Worm (Caenorhabditis elegans) whole organism, L4 larva: ENCODE results near the gene C27D8.4.

Experiments used
- F44E2.7 ChIP-seq: fragments of 200-800 bp; sonication (Bioruptor generic); IDR thresholded peaks from 2 replicates; pipeline ENCODE4 v2.1.2; 2022; ENCODE audit warnings: missing genetic modification characterization, missing compliant biosample characterization
- T20F7.1 ChIP-seq: fragments of 200-800 bp; sonication (Bioruptor generic); optimal IDR thresholded peaks from 2 replicates; lab custom pipeline; 2018; ENCODE audit warnings: mild to moderate bottlenecking, missing genetic modification characterization, missing compliant biosample characterization
- T26A8.4 ChIP-seq: fragments of 200-800 bp; sonication (Bioruptor generic); IDR thresholded peaks from 2 replicates; pipeline ENCODE4 v1.3.6; 2022; ENCODE audit warnings: missing genetic modification characterization, missing compliant biosample characterization
- Y105C5A.15 ChIP-seq: fragments of 200-800 bp; sonication (Bioruptor generic); IDR thresholded peaks from 2 replicates; pipeline ENCODE4 v1.3.6; 2022; ENCODE audit warnings: missing genetic modification characterization, missing compliant biosample characterization
- Y5F2A.4 ChIP-seq: fragments of 200-800 bp; sonication (Bioruptor generic); optimal IDR thresholded peaks from 2 replicates; lab custom pipeline; 2018; ENCODE audit warnings: mild to moderate bottlenecking, missing genetic modification characterization, missing compliant biosample characterization
- Y75B8A.6 ChIP-seq: fragments of 200-800 bp; sonication (Bioruptor generic); IDR thresholded peaks from 2 replicates; pipeline ENCODE4 v1.3.6; 2022; ENCODE audit warnings: missing genetic modification reagents, missing genetic modification characterization, missing compliant biosample characterization
- aly-2 ChIP-seq: sonication (generic microtip); optimal IDR thresholded peaks from 2 replicates; lab custom pipeline; 2018; ENCODE audit warnings: missing biosample characterization, missing genetic modification characterization
- arid-1 ChIP-seq: fragments of 200-800 bp; sonication (Bioruptor generic); conservative IDR thresholded peaks from 2 replicates; pipeline ENCODE4 v1.3.6; 2022; ENCODE audit warnings: missing genetic modification reagents, missing genetic modification characterization, missing compliant biosample characterization
- ceh-20 ChIP-seq: fragments of 200-800 bp; sonication (Bioruptor generic); IDR thresholded peaks from 2 replicates; pipeline ENCODE4 v1.3.6; 2022; ENCODE audit warnings: missing genetic modification reagents, missing genetic modification characterization, missing compliant biosample characterization
- ceh-28 ChIP-seq: fragments of 150-350 bp; optimal IDR thresholded peaks from 2 replicates; lab custom pipeline; 2014; ENCODE audit warnings: missing biosample characterization, missing genetic modification reagents, missing genetic modification characterization
- ceh-62 ChIP-seq: sonication (generic microtip); optimal IDR thresholded peaks from 2 replicates; lab custom pipeline; 2017; ENCODE audit warnings: missing biosample characterization, missing genetic modification characterization
- ceh-82 ChIP-seq: sonication (generic microtip); optimal IDR thresholded peaks from 2 replicates; lab custom pipeline; 2017; ENCODE audit warnings: missing biosample characterization, missing genetic modification characterization
- cey-2 ChIP-seq: sonication (generic microtip); optimal IDR thresholded peaks from 3 replicates; lab custom pipeline; 2017; ENCODE audit warnings: missing genetic modification characterization, mild to moderate bottlenecking, missing compliant biosample characterization, antibody characterized with exemption, borderline replicate concordance; ENCODE audit not compliant: insufficient read depth
- ctbp-1 ChIP-seq: fragments of 200-800 bp; sonication (Bioruptor generic); IDR thresholded peaks from 2 replicates; pipeline ENCODE4 v1.3.6; 2022; ENCODE audit warnings: missing genetic modification reagents, missing genetic modification characterization, missing compliant biosample characterization
- daf-16 ChIP-seq, 3 experiments: sonication (generic microtip); optimal IDR thresholded peaks; 2 replicates each; lab custom pipeline; 2016 to 2017; ENCODE audit warnings: missing genetic modification characterization in 3 of 3, missing genetic modification reagents in 3 of 3, mild to moderate bottlenecking in 2 of 3, missing compliant biosample characterization in 2 of 3, missing biosample characterization in 1 of 3, moderate library complexity in 1 of 3
- daf-19 ChIP-seq: fragments of 200-800 bp; sonication (Bioruptor generic); conservative IDR thresholded peaks from 2 replicates; pipeline ENCODE4 v1.3.6; 2022; ENCODE audit warnings: missing genetic modification characterization, missing compliant biosample characterization
- dmd-6 ChIP-seq: fragments of 200-800 bp; sonication (Bioruptor generic); IDR thresholded peaks from 2 replicates; pipeline ENCODE4 v1.3.6; 2022; ENCODE audit warnings: missing genetic modification reagents, missing genetic modification characterization, missing compliant biosample characterization
- dmd-8 ChIP-seq: fragments of 200-800 bp; sonication (Bioruptor generic); IDR thresholded peaks from 2 replicates; pipeline ENCODE4 v1.3.6; 2022; ENCODE audit warnings: missing genetic modification characterization, missing compliant biosample characterization
- dpl-1 ChIP-seq: fragments of 150-350 bp; optimal IDR thresholded peaks from 2 replicates; lab custom pipeline; 2014; ENCODE audit warnings: missing biosample characterization, missing genetic modification reagents, missing genetic modification characterization
- duxl-1 ChIP-seq: sonication (generic microtip); optimal IDR thresholded peaks from 2 replicates; lab custom pipeline; 2016; ENCODE audit warnings: mild to moderate bottlenecking, missing genetic modification characterization, moderate library complexity, missing compliant biosample characterization; ENCODE audit not compliant: poor library complexity
- dve-1 ChIP-seq: sonication (generic microtip); optimal IDR thresholded peaks from 2 replicates; lab custom pipeline; 2017; ENCODE audit warnings: antibody characterized with exemption, mild to moderate bottlenecking, missing genetic modification characterization, missing compliant biosample characterization; ENCODE audit not compliant: insufficient read depth
- fkh-10 ChIP-seq: fragments of 150-350 bp; optimal IDR thresholded peaks from 2 replicates; lab custom pipeline; 2014; ENCODE audit warnings: missing biosample characterization, missing genetic modification reagents, missing genetic modification characterization
- fos-1 ChIP-seq: fragments of 150-350 bp; optimal IDR thresholded peaks from 2 replicates; lab custom pipeline; 2014; ENCODE audit warnings: missing biosample characterization, missing genetic modification characterization
- gei-8 ChIP-seq: fragments of 200-800 bp; sonication (Bioruptor generic); optimal IDR thresholded peaks from 2 replicates; lab custom pipeline; 2018; ENCODE audit warnings: mild to moderate bottlenecking, missing genetic modification characterization, missing compliant biosample characterization
- hif-1 ChIP-seq, 2 experiments: sonication (generic microtip); optimal IDR thresholded peaks; 2 replicates each; lab custom pipeline; 2016 to 2017; ENCODE audit warnings: missing compliant biosample characterization in 2 of 2, missing genetic modification characterization in 2 of 2, missing genetic modification reagents in 2 of 2, missing genotype in 2 of 2, mild to moderate bottlenecking in 1 of 2
- hmg-1.1 ChIP-seq: fragments of 200-800 bp; sonication (Bioruptor generic); IDR thresholded peaks from 2 replicates; pipeline ENCODE4 v1.3.6; 2022; ENCODE audit warnings: missing genetic modification reagents, missing genetic modification characterization, missing compliant biosample characterization
- lin-1 ChIP-seq: fragments of 200-800 bp; sonication (Bioruptor generic); IDR thresholded peaks from 2 replicates; pipeline ENCODE4 v1.3.6; 2022; ENCODE audit warnings: missing genetic modification reagents, missing genetic modification characterization, missing compliant biosample characterization
- lin-15B ChIP-seq: fragments of 150-350 bp; sonication (generic microtip); optimal IDR thresholded peaks from 3 replicates; lab custom pipeline; 2014; ENCODE audit warnings: missing biosample characterization, missing genetic modification characterization
- lin-29 ChIP-seq: fragments of 200-800 bp; sonication (Bioruptor generic); IDR thresholded peaks from 2 replicates; pipeline ENCODE4 v1.3.6; 2022; ENCODE audit warnings: missing genetic modification reagents, missing genetic modification characterization, missing compliant biosample characterization
- lir-3 ChIP-seq: sonication (generic microtip); optimal IDR thresholded peaks from 2 replicates; lab custom pipeline; 2016; ENCODE audit warnings: mild to moderate bottlenecking, missing genetic modification characterization, missing compliant biosample characterization
- madf-5 ChIP-seq, 2 experiments: fragments of 200-800 bp; sonication (Bioruptor generic); IDR thresholded peaks; 2 replicates each; pipeline ENCODE4 v1.3.6; 2022; ENCODE audit warnings: missing compliant biosample characterization in 2 of 2, missing genetic modification characterization in 2 of 2
- madf-9 ChIP-seq: fragments of 200-800 bp; sonication (Bioruptor generic); conservative IDR thresholded peaks from 2 replicates; pipeline ENCODE4 v1.3.6; 2022; ENCODE audit warnings: missing genetic modification reagents, missing genetic modification characterization, missing compliant biosample characterization
- mes-2 ChIP-seq: sonication (generic microtip); optimal IDR thresholded peaks from 2 replicates; lab custom pipeline; 2016; ENCODE audit warnings: missing genotype, mild to moderate bottlenecking, missing genetic modification characterization, missing compliant biosample characterization; ENCODE audit not compliant: poor library complexity, severe bottlenecking
- mxl-3 ChIP-seq: fragments of 200-800 bp; sonication (Bioruptor generic); optimal IDR thresholded peaks from 2 replicates; lab custom pipeline; 2018; ENCODE audit warnings: mild to moderate bottlenecking, missing genetic modification characterization, missing compliant biosample characterization
- nhr-10 ChIP-seq: fragments of 150-350 bp; optimal IDR thresholded peaks from 2 replicates; lab custom pipeline; 2014; ENCODE audit warnings: missing biosample characterization, missing genetic modification characterization
- nhr-102 ChIP-seq: sonication (generic microtip); optimal IDR thresholded peaks from 2 replicates; lab custom pipeline; 2016; ENCODE audit warnings: mild to moderate bottlenecking, missing genetic modification characterization, moderate library complexity, missing compliant biosample characterization
- nhr-11 ChIP-seq: fragments of 150-350 bp; optimal IDR thresholded peaks from 2 replicates; lab custom pipeline; 2014; ENCODE audit warnings: missing biosample characterization, missing genetic modification characterization
- nhr-237 ChIP-seq: sonication (generic microtip); optimal IDR thresholded peaks from 2 replicates; lab custom pipeline; 2017; ENCODE audit warnings: missing biosample characterization, missing genetic modification characterization
- nhr-25 ChIP-seq: sonication (generic microtip); optimal IDR thresholded peaks from 2 replicates; lab custom pipeline; 2017; ENCODE audit warnings: missing genetic modification characterization, mild to moderate bottlenecking, missing compliant biosample characterization, antibody characterized with exemption, moderate library complexity, borderline replicate concordance; ENCODE audit not compliant: insufficient read depth
- nhr-76 ChIP-seq: fragments of 150-350 bp; optimal IDR thresholded peaks from 2 replicates; lab custom pipeline; 2014; ENCODE audit warnings: missing biosample characterization, missing genetic modification characterization
- php-3 ChIP-seq: fragments of 200-800 bp; sonication (Bioruptor generic); IDR thresholded peaks from 2 replicates; pipeline ENCODE4 v1.3.6; 2022; ENCODE audit warnings: missing genetic modification reagents, missing genetic modification characterization, missing compliant biosample characterization
- pqm-1 ChIP-seq: sonication (generic microtip); optimal IDR thresholded peaks from 2 replicates; lab custom pipeline; 2017; ENCODE audit warnings: missing biosample characterization, missing genetic modification characterization
- unc-130 ChIP-seq: sonication (generic microtip); optimal IDR thresholded peaks from 2 replicates; lab custom pipeline; 2016; ENCODE audit warnings: missing genetic modification reagents, missing genetic modification characterization, missing compliant biosample characterization
- unc-39 ChIP-seq: sonication (generic microtip); optimal IDR thresholded peaks from 2 replicates; lab custom pipeline; 2017; ENCODE audit warnings: missing biosample characterization, missing genetic modification characterization
- vab-7 ChIP-seq: fragments of 200-800 bp; sonication (Bioruptor generic); IDR thresholded peaks from 2 replicates; pipeline ENCODE4 v1.3.6; 2022; ENCODE audit warnings: missing genetic modification reagents, missing genetic modification characterization, missing compliant biosample characterization
- zag-1 ChIP-seq: fragments of 150-350 bp; optimal IDR thresholded peaks from 2 replicates; lab custom pipeline; 2014; ENCODE audit warnings: missing biosample characterization, missing genetic modification characterization
- zip-11 ChIP-seq: fragments of 200-800 bp; sonication (Bioruptor generic); IDR thresholded peaks from 2 replicates; pipeline ENCODE4 v1.3.6; 2022; ENCODE audit warnings: missing genetic modification characterization, missing compliant biosample characterization

C27D8.4 gene

ce11 chrIV:12724641-12725040 lies 20.7 kb downstream of the C27D8.4 start, which contains the start of the genes T23F6.3 and rbd-1 (continued):
- TF ChIP-seq ceh-28, result no peak
- TF ChIP-seq dmd-8, result no peak
- TF ChIP-seq mes-2 (tag; lab: Kevin White, UChicago), result peak; percentile 97
- TF ChIP-seq ceh-62 (tag; lab: Kevin White, UChicago), result no peak
- TF ChIP-seq mxl-3 (GFP tag; lab: Kevin White, UChicago), result peak; percentile 34
- peak; percentile 52; the same call in 1 of the 2 replicates for TF ChIP-seq dmd-6
- TF ChIP-seq pqm-1 (tag; lab: Kevin White, UChicago), result peak; percentile 6
- TF ChIP-seq lir-3 (tag; lab: Kevin White, UChicago), result no peak
- peak; percentile 53 for TF ChIP-seq unc-130
- peak; percentile 66 for TF ChIP-seq vab-7 (GFP tag; lab: Robert Waterston, UW)
- no peak for TF ChIP-seq lin-15B
- TF ChIP-seq hif-1 (tag; optimal IDR thresholded peaks at IDR 0.05; lab: Kevin White, UChicago), result peak in 1 of 2 experiments; percentile 79
- no peak for TF ChIP-seq madf-5 (GFP tag; IDR thresholded peaks at IDR 0.05; lab: Robert Waterston, UW)
- TF ChIP-seq lin-1 (GFP tag; lab: Robert Waterston, UW), result peak; percentile 36; the same call in 1 of the 2 replicates
- TF ChIP-seq ceh-82 (tag; lab: Kevin White, UChicago), result no peak
- TF ChIP-seq nhr-76, result no peak
- TF ChIP-seq dve-1, result peak; percentile 82
- peak; percentile 49; the same call in 1 of the 2 replicates for TF ChIP-seq ceh-20
- peak; percentile 75 for TF ChIP-seq T26A8.4 (GFP tag; lab: Robert Waterston, UW)
- TF ChIP-seq aly-2 (tag; lab: Kevin White, UChicago), result no peak

ce11 chrIV:12725228-12725627 lies 21.3 kb downstream of the C27D8.4 start:
- no peak for TF ChIP-seq lin-29 (GFP tag; lab: Robert Waterston, UW)
- TF ChIP-seq daf-16 (GFP tag; optimal IDR thresholded peaks at IDR 0.05; lab: Kevin White, UChicago), result no peak
- TF ChIP-seq daf-16 (tag; optimal IDR thresholded peaks at IDR 0.05; lab: Kevin White, UChicago), result no peak
- no peak for TF ChIP-seq zip-11 (GFP tag; lab: Robert Waterston, UW)
- TF ChIP-seq nhr-237 (tag; lab: Kevin White, UChicago), result no peak
- TF ChIP-seq fos-1 (tag; lab: Kevin White, UChicago), result no peak
- TF ChIP-seq dpl-1, result no peak
- TF ChIP-seq lir-3 (tag; lab: Kevin White, UChicago), result no peak
- no peak for TF ChIP-seq madf-9 (GFP tag; lab: Robert Waterston, UW)
- no peak for TF ChIP-seq daf-19 (GFP tag; lab: Robert Waterston, UW)
- no peak for TF ChIP-seq nhr-10 (tag; lab: Kevin White, UChicago)
- no peak for TF ChIP-seq nhr-25 (tag; lab: Kevin White, UChicago)
- TF ChIP-seq nhr-11 (tag; lab: Kevin White, UChicago), result no peak
- TF ChIP-seq ctbp-1 (GFP tag; lab: Robert Waterston, UW), result no peak
- no peak for TF ChIP-seq php-3
- no peak for TF ChIP-seq duxl-1 (tag; lab: Kevin White, UChicago)
- no peak for TF ChIP-seq nhr-102 (tag; lab: Kevin White, UChicago)
- no peak for TF ChIP-seq arid-1 (GFP tag; lab: Robert Waterston, UW)
- TF ChIP-seq vab-7 (GFP tag; lab: Robert Waterston, UW), result no peak

- no peak for TF ChIP-seq gei-8 (GFP tag; lab: Kevin White, UChicago)
- no peak for TF ChIP-seq ceh-20
- no peak for TF ChIP-seq cey-2 (tag; lab: Kevin White, UChicago)
- no peak for TF ChIP-seq madf-5 (GFP tag; IDR thresholded peaks at IDR 0.05; lab: Robert Waterston, UW)
- no peak for TF ChIP-seq unc-39 (tag; lab: Kevin White, UChicago)
- no peak for TF ChIP-seq hmg-1.1 (GFP tag; lab: Robert Waterston, UW)
- TF ChIP-seq fkh-10, result no peak
- TF ChIP-seq lin-1 (GFP tag; lab: Robert Waterston, UW), result no peak
- TF ChIP-seq nhr-11 (tag; lab: Kevin White, UChicago), result no peak
- TF ChIP-seq F44E2.7, result no peak
- no peak for TF ChIP-seq Y75B8A.6 (GFP tag; lab: Robert Waterston, UW)
- TF ChIP-seq Y105C5A.15, result no peak
- TF ChIP-seq T20F7.1 (GFP tag; lab: Kevin White, UChicago), result no peak
- TF ChIP-seq ceh-62 (tag; lab: Kevin White, UChicago), result no peak
- TF ChIP-seq zag-1 (tag; lab: Kevin White, UChicago), result no peak
- no peak for TF ChIP-seq dpl-1
- TF ChIP-seq Y5F2A.4 (GFP tag; lab: Kevin White, UChicago), result no peak
These were observed 22.0 kb downstream of the C27D8.4 start for ce11 chrIV:12725925-12726324.
